Fruit fly (Drosophila melanogaster): ENCODE measurements around the gene CG14223.

Gene CG14223

DNA sequence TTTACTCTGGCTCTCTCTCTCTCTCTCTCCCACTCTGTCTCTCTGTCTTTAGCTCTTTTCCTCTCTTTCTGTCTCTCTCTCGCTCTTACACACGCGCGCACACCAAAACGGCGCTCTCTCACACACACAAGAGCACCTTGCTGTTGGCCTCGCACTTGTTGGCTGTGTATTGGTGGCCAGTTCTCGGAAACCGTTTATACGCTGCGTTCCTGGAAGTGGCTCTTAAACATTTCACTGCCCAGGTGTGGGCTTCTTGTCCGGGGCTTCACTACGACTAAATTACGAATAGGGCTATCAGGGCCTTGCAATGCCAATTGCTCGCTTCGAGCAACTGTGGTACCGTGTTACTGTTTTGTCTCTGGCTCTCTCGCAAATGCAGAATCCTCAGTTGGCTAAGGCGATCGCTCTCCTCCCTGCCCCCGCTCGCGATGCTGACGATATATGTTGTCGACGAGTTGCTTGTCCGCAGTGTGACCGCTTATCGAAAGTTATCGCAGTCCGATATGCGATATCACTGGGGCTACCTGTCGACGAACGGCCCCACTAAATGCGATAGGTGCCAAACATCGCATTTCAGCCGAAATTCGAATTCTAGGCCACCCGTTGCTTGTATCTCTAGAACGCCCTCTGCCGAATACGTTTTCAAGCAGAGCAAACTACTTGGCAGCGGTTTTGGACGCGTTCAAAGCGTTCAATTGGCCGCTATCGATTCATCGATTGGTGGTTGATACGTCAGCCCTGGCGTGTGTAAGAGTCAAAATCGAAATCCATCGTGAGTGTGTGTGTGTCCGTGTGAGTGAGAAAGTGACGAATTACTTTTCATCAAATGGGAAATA is 19.5 kb upstream of the CG14223 start, which contains the start of the genes dome and Ubqn (continued):
- no peak for TF ChIP-seq CG16815 (GFP tag; optimal IDR thresholded peaks at IDR 0.05)
- peak; percentile 67; the same call in 2 of the 3 replicates for TF ChIP-seq CG17361 (GFP tag; IDR thresholded peaks at IDR 0.05)
- TF ChIP-seq Scr (GFP tag; IDR thresholded peaks at IDR 0.05; ENCODE audit: partially characterized antibody) = peak; percentile 95
- TF ChIP-seq CG15601 (tag; optimal IDR thresholded peaks at IDR 0.05) = peak; percentile 36
- TF ChIP-seq Max (GFP tag; optimal IDR thresholded peaks at IDR 0.05) = peak; percentile 1
- no peak for TF ChIP-seq sima (GFP tag; optimal IDR thresholded peaks at IDR 0.05)
- TF ChIP-seq bigmax (GFP tag; optimal IDR thresholded peaks at IDR 0.05) = no peak
- peak; percentile 96 for TF ChIP-seq vnd (GFP tag; IDR thresholded peaks at IDR 0.05; ENCODE audit: partially characterized antibody)
- no peak for TF ChIP-seq CG15696 (tag; optimal IDR thresholded peaks at IDR 0.05)
- no peak for TF ChIP-seq bab2 (GFP tag; optimal IDR thresholded peaks at IDR 0.05)
- peak; percentile 13; the same call in 1 of the 2 replicates for TF ChIP-seq CG14014 (GFP tag; IDR thresholded peaks at IDR 0.05)
- no peak for TF ChIP-seq Usf (GFP tag; optimal IDR thresholded peaks at IDR 0.05)
- TF ChIP-seq disco-r (GFP tag; optimal IDR thresholded peaks at IDR 0.05) = no peak
- peak; percentile 37 for TF ChIP-seq CG12769 (tag; optimal IDR thresholded peaks at IDR 0.05)
- TF ChIP-seq MBD-R2 (GFP tag; IDR thresholded peaks at IDR 0.05) = peak; percentile 24; the same call in 1 of the 2 replicates
- TF ChIP-seq CTCF (GFP tag; optimal IDR thresholded peaks at IDR 0.05) = peak; percentile 76
- TF ChIP-seq kni (GFP tag; optimal IDR thresholded peaks at IDR 0.05) = peak; percentile 34
- TF ChIP-seq slp2 (GFP tag; optimal IDR thresholded peaks at IDR 0.05) = no peak
- TF ChIP-seq CG2120 (GFP tag; optimal IDR thresholded peaks at IDR 0.05) = peak; percentile 39
- peak; percentile 88 for TF ChIP-seq sna (GFP tag; IDR thresholded peaks at IDR 0.05; ENCODE audit: partially characterized antibody)
- peak; percentile 16 for TF ChIP-seq CG13775 (GFP tag; optimal IDR thresholded peaks at IDR 0.05)
- TF ChIP-seq unpg (GFP tag; optimal IDR thresholded peaks at IDR 0.05) = peak; percentile 7
- TF ChIP-seq CG13123 (GFP tag; optimal IDR thresholded peaks at IDR 0.05) = no peak
- no peak for TF ChIP-seq CG3407 (GFP tag; optimal IDR thresholded peaks at IDR 0.05)
- TF ChIP-seq Nf-YC (tag; optimal IDR thresholded peaks at IDR 0.05) = peak; percentile 53
- TF ChIP-seq BEAF-32 (GFP tag; optimal IDR thresholded peaks at IDR 0.05) = peak; percentile 98
- peak; percentile 33 for TF ChIP-seq CG13894 (tag; optimal IDR thresholded peaks at IDR 0.05)
- TF ChIP-seq gt (GFP tag; IDR thresholded peaks at IDR 0.05) = no peak
- TF ChIP-seq scrt (GFP tag; optimal IDR thresholded peaks at IDR 0.05) = peak; percentile 18
- TF ChIP-seq Opbp (GFP tag; IDR thresholded peaks at IDR 0.05; ENCODE audit: partially characterized antibody) = peak; percentile 79; the same call in 2 of the 3 replicates
- TF ChIP-seq CG2129 (GFP tag; IDR thresholded peaks at IDR 0.05; ENCODE audit: partially characterized antibody) = peak; percentile 56; the same call in 1 of the 2 replicates
- peak; percentile 60 for TF ChIP-seq CG3163 (GFP tag; optimal IDR thresholded peaks at IDR 0.05)
- TF ChIP-seq CG8478 (optimal IDR thresholded peaks at IDR 0.05) = peak; percentile 83
- TF ChIP-seq CG7556 (GFP tag; optimal IDR thresholded peaks at IDR 0.05) = no peak
- peak; percentile 74 for TF ChIP-seq nmo (GFP tag; optimal IDR thresholded peaks at IDR 0.05)
- TF ChIP-seq CG18262 (tag; optimal IDR thresholded peaks at IDR 0.05) = peak; percentile 14
- TF ChIP-seq nerfin-2 (GFP tag; IDR thresholded peaks at IDR 0.05; ENCODE audit: partially characterized antibody) = peak; percentile 93
- peak; percentile 98 for TF ChIP-seq Trl (optimal IDR thresholded peaks at IDR 0.05)
- TF ChIP-seq Trl (GFP tag; optimal IDR thresholded peaks at IDR 0.05) = peak; percentile 22
- peak; percentile 4 for TF ChIP-seq Camta (GFP tag; optimal IDR thresholded peaks at IDR 0.05)
- peak; percentile 24 for TF ChIP-seq CG4424 (GFP tag; optimal IDR thresholded peaks at IDR 0.05)
- no peak for TF ChIP-seq gsb (GFP tag; IDR thresholded peaks at IDR 0.05)
- peak; percentile 49 for TF ChIP-seq CG12071 (GFP tag; optimal IDR thresholded peaks at IDR 0.05)
- TF ChIP-seq row (GFP tag; IDR thresholded peaks at IDR 0.05) = peak; percentile 56
- TF ChIP-seq CG17186 (GFP tag; optimal IDR thresholded peaks at IDR 0.05) = peak; percentile 83
- TF ChIP-seq CG10543 (GFP tag; optimal IDR thresholded peaks at IDR 0.05) = peak; percentile 77
- no peak for TF ChIP-seq Oaz (GFP tag; IDR thresholded peaks at IDR 0.05)
- TF ChIP-seq Bgb (GFP tag; IDR thresholded peaks at IDR 0.05; ENCODE audit: partially characterized antibody) = peak; percentile 88
- no peak for TF ChIP-seq gcm2 (GFP tag; optimal IDR thresholded peaks at IDR 0.05)

All from whole organism, embryonic.